Worm (Caenorhabditis elegans) whole organism, young adult: ENCODE results near the gene Y47D7A.18.

Experiments used
- D2030.7 ChIP-seq: fragments of 200-800 bp; sonication (Bioruptor generic); IDR thresholded peaks from 2 replicates; pipeline ENCODE4 v1.3.6; 2022; ENCODE audit warnings: missing genetic modification reagents, missing genetic modification characterization, missing compliant biosample characterization
- ama-1 ChIP-seq, 3 experiments: fragments of 150-350 bp in 1 of 3; sonication (generic microtip) in 2 of 3; optimal IDR thresholded peaks; 2 replicates each; lab custom pipeline; 2014 to 2018; ENCODE audit warnings: missing biosample characterization in 2 of 3, missing genetic modification characterization in 2 of 3, missing genetic modification reagents in 2 of 3
- bed-2 ChIP-seq: fragments of 200-800 bp; sonication (Bioruptor generic); IDR thresholded peaks from 2 replicates; pipeline ENCODE4 v1.3.6; 2022; ENCODE audit warnings: missing genetic modification reagents, missing genetic modification characterization, missing compliant biosample characterization
- ceh-100 ChIP-seq: fragments of 200-800 bp; sonication (Bioruptor generic); IDR thresholded peaks from 2 replicates; pipeline ENCODE4 v1.3.6; 2022; ENCODE audit warnings: missing genetic modification reagents, missing genetic modification characterization, missing compliant biosample characterization
- dpl-1 ChIP-seq: fragments of 150-350 bp; optimal IDR thresholded peaks from 2 replicates; lab custom pipeline; 2014; ENCODE audit warnings: missing biosample characterization, missing genetic modification reagents, missing genetic modification characterization
- lir-1 ChIP-seq: fragments of 200-800 bp; sonication (Bioruptor generic); conservative IDR thresholded peaks from 2 replicates; pipeline ENCODE4 v1.3.6; 2022; ENCODE audit warnings: missing genetic modification reagents, missing genetic modification characterization, missing compliant biosample characterization
- lsy-27 ChIP-seq: sonication (generic microtip); optimal IDR thresholded peaks from 2 replicates; lab custom pipeline; 2017; ENCODE audit warnings: missing genetic modification characterization, mild to moderate bottlenecking, missing compliant biosample characterization, antibody characterized with exemption, missing genotype, borderline replicate concordance; ENCODE audit not compliant: insufficient read depth
- nhr-120 ChIP-seq: fragments of 200-800 bp; sonication (Bioruptor generic); IDR thresholded peaks from 2 replicates; pipeline ENCODE4 v1.3.6; 2022; ENCODE audit warnings: missing genetic modification characterization, missing compliant biosample characterization
- nhr-90 ChIP-seq: sonication (generic microtip); optimal IDR thresholded peaks from 2 replicates; lab custom pipeline; 2016; ENCODE audit warnings: missing genotype, mild to moderate bottlenecking, missing genetic modification characterization, missing compliant biosample characterization
- sea-2 ChIP-seq: fragments of 200-800 bp; sonication (Bioruptor generic); IDR thresholded peaks from 2 replicates; pipeline ENCODE4 v1.3.6; 2022; ENCODE audit warnings: missing genetic modification characterization, missing compliant biosample characterization
- snpc-4 ChIP-seq, 5 experiments: fragments of 150-350 bp in 1 of 5; sonication (generic microtip) in 4 of 5; optimal IDR thresholded peaks; 2 replicates each; lab custom pipeline; 2014 to 2018; ENCODE audit warnings: missing genetic modification characterization in 5 of 5, missing biosample characterization in 3 of 5, antibody characterized with exemption in 2 of 5, mild to moderate bottlenecking in 2 of 5, missing compliant biosample characterization in 2 of 5, missing genotype in 2 of 5, moderate library complexity in 2 of 5, missing genetic modification reagents in 1 of 5
- tbp1 ChIP-seq: fragments of 200-800 bp; sonication (Bioruptor generic); optimal IDR thresholded peaks from 2 replicates; lab custom pipeline; 2018; ENCODE audit warnings: mild to moderate bottlenecking, missing genetic modification characterization, missing compliant biosample characterization
- unc-130 ChIP-seq: sonication (generic microtip); optimal IDR thresholded peaks from 2 replicates; lab custom pipeline; 2016; ENCODE audit warnings: missing genetic modification reagents, missing genetic modification characterization, missing compliant biosample characterization

DNA sequence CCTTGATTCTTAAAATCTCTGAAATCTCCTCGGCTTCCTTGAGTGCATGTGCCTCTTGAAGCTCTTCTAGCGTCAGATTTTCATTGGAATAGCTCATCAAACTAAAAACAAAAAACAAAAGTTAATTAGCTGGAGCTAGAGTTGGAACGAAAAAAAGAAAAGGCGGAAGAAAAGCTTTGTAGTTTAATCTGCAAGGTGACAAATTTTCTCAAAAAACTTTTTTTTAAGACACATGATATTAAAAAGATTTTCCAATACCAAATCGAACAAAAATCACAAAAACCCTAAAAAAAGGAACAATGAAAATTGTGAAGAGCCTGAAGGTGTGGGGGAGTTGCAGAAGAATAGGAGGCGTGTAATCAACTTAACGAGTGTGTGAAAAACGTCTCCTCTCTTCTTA, 38.0 kb upstream of the Y47D7A.18 start, which contains the start of gene gnrr-5:
- TF ChIP-seq tbp1 (GFP tag; lab: Kevin White, UChicago) (no peak), bed-2 (GFP tag; lab: Robert Waterston, UW) (no peak), sea-2 (GFP tag; lab: Robert Waterston, UW) (no peak), nhr-90 (tag; lab: Kevin White, UChicago) (no peak), ceh-100 (GFP tag; lab: Robert Waterston, UW) (no peak), ama-1 (optimal IDR thresholded peaks at IDR 0.05; lab: Kevin White, UChicago) (no peak), ama-1 (GFP tag; optimal IDR thresholded peaks at IDR 0.05; lab: Kevin White, UChicago) (no peak), D2030.7 (no peak), nhr-120 (GFP tag; lab: Robert Waterston, UW) (no peak), snpc-4 (GFP tag; optimal IDR thresholded peaks at IDR 0.05; lab: Kevin White, UChicago) (no peak), snpc-4 (tag; optimal IDR thresholded peaks at IDR 0.05; lab: Kevin White, UChicago) (no peak), unc-130 (GFP tag; lab: Kevin White, UChicago) (no peak), lir-1 (GFP tag; lab: Robert Waterston, UW) (no peak), dpl-1 (GFP tag; lab: Kevin White, UChicago) (no peak), lsy-27 (no peak)
